Worm (Caenorhabditis elegans) whole organism, L3 larva: ENCODE data around the gene mct-6.

ENCODE experiments used
- R02D3.7 ChIP-seq: fragments of 150-350 bp; optimal IDR thresholded peaks from 2 replicates; lab custom pipeline; 2014; ENCODE audit warnings: missing biosample characterization, missing genetic modification characterization
- ZK546.5 ChIP-seq: sonication (generic microtip); optimal IDR thresholded peaks from 2 replicates; lab custom pipeline; 2017; ENCODE audit warnings: missing biosample characterization, missing genetic modification characterization
- aly-2 ChIP-seq: fragments of 150-350 bp; optimal IDR thresholded peaks from 2 replicates; lab custom pipeline; 2014; ENCODE audit warnings: missing biosample characterization, missing genetic modification characterization
- ama-1 ChIP-seq: fragments of 150-350 bp; optimal IDR thresholded peaks from 2 replicates; lab custom pipeline; 2018
- ceh-16 ChIP-seq: sonication (generic microtip); optimal IDR thresholded peaks from 2 replicates; lab custom pipeline; 2017; ENCODE audit warnings: missing biosample characterization, missing genetic modification characterization
- ceh-28 ChIP-seq: fragments of 150-350 bp; optimal IDR thresholded peaks from 2 replicates; lab custom pipeline; 2014; ENCODE audit warnings: missing biosample characterization, missing genetic modification reagents, missing genetic modification characterization
- ceh-82 ChIP-seq: fragments of 150-350 bp; optimal IDR thresholded peaks from 2 replicates; lab custom pipeline; 2014; ENCODE audit warnings: missing biosample characterization, missing genetic modification characterization
- daf-12 ChIP-seq: fragments of 150-350 bp; optimal IDR thresholded peaks from 2 replicates; lab custom pipeline; 2014; ENCODE audit warnings: missing biosample characterization, missing genetic modification reagents, missing genetic modification characterization
- egl-27 ChIP-seq: sonication (generic microtip); optimal IDR thresholded peaks from 4 replicates; lab custom pipeline; 2017; ENCODE audit warnings: missing biosample characterization, missing genetic modification reagents, missing genetic modification characterization
- egl-5 ChIP-seq: fragments of 150-350 bp; optimal IDR thresholded peaks from 2 replicates; lab custom pipeline; 2017; ENCODE audit warnings: missing biosample characterization, missing genetic modification reagents, missing genetic modification characterization, inconsistent platforms
- elt-2 ChIP-seq: sonication (generic microtip); optimal IDR thresholded peaks from 2 replicates; lab custom pipeline; 2016; ENCODE audit warnings: missing genetic modification reagents, mild to moderate bottlenecking, missing genetic modification characterization, missing compliant biosample characterization
- elt-3 ChIP-seq, 3 experiments: fragments of 150-350 bp in 1 of 3; sonication (generic microtip) in 2 of 3; optimal IDR thresholded peaks; 2 replicates in 2 of 3; 4 replicates in 1 of 3; lab custom pipeline; 2014 to 2017; ENCODE audit warnings: missing biosample characterization in 3 of 3, missing genetic modification characterization in 3 of 3
- fkh-10 ChIP-seq: sonication (generic microtip); optimal IDR thresholded peaks from 2 replicates; lab custom pipeline; 2017; ENCODE audit warnings: missing biosample characterization, missing genetic modification reagents, missing genetic modification characterization
- fkh-2 ChIP-seq: fragments of 150-350 bp; optimal IDR thresholded peaks from 2 replicates; lab custom pipeline; 2014; ENCODE audit warnings: missing biosample characterization, missing genetic modification reagents, missing genetic modification characterization
- fos-1 ChIP-seq: fragments of 150-350 bp; optimal IDR thresholded peaks from 2 replicates; lab custom pipeline; 2014; ENCODE audit warnings: missing biosample characterization, missing genetic modification characterization
- hmg-11 ChIP-seq: sonication (generic microtip); optimal IDR thresholded peaks from 2 replicates; lab custom pipeline; 2016; ENCODE audit warnings: missing genetic modification characterization, missing compliant biosample characterization
- jun-1 ChIP-seq: fragments of 150-350 bp; optimal IDR thresholded peaks from 2 replicates; lab custom pipeline; 2014; ENCODE audit warnings: missing biosample characterization, missing genetic modification reagents, missing genetic modification characterization
- lin-15B ChIP-seq: fragments of 150-350 bp; optimal IDR thresholded peaks from 2 replicates; lab custom pipeline; 2014; ENCODE audit warnings: missing biosample characterization, missing genetic modification characterization
- lin-39 ChIP-seq: fragments of 150-350 bp; optimal IDR thresholded peaks from 2 replicates; lab custom pipeline; 2018; ENCODE audit warnings: missing biosample characterization, missing genetic modification reagents, missing genetic modification characterization
- lsy-12 ChIP-seq: sonication (generic microtip); optimal IDR thresholded peaks from 2 replicates; lab custom pipeline; 2016; ENCODE audit warnings: mild to moderate bottlenecking, missing genetic modification characterization, missing compliant biosample characterization
- mdl-1 ChIP-seq: fragments of 150-350 bp; optimal IDR thresholded peaks from 2 replicates; lab custom pipeline; 2014; ENCODE audit warnings: missing biosample characterization, missing genetic modification characterization
- mml-1 ChIP-seq: fragments of 150-350 bp; sonication (generic microtip); optimal IDR thresholded peaks from 3 replicates; lab custom pipeline; 2014; ENCODE audit warnings: missing biosample characterization, missing genetic modification characterization
- nfya-1 ChIP-seq: sonication (generic microtip); optimal IDR thresholded peaks from 2 replicates; lab custom pipeline; 2017; ENCODE audit warnings: missing genetic modification characterization, mild to moderate bottlenecking, missing compliant biosample characterization, antibody characterized with exemption, moderate library complexity; ENCODE audit not compliant: insufficient read depth
- nhr-11 ChIP-seq: fragments of 150-350 bp; optimal IDR thresholded peaks from 2 replicates; lab custom pipeline; 2014; ENCODE audit warnings: missing biosample characterization, missing genetic modification characterization
- nhr-12 ChIP-seq: fragments of 150-350 bp; optimal IDR thresholded peaks from 2 replicates; lab custom pipeline; 2014; ENCODE audit warnings: missing biosample characterization, missing genetic modification characterization
- nhr-23 ChIP-seq: fragments of 150-350 bp; optimal IDR thresholded peaks from 2 replicates; lab custom pipeline; 2014; ENCODE audit warnings: missing biosample characterization, missing genetic modification reagents, missing genetic modification characterization
- nhr-237 ChIP-seq: fragments of 150-350 bp; optimal IDR thresholded peaks from 2 replicates; lab custom pipeline; 2014; ENCODE audit warnings: missing biosample characterization, missing genetic modification characterization
- nhr-25 ChIP-seq: sonication (generic microtip); optimal IDR thresholded peaks from 2 replicates; lab custom pipeline; 2017; ENCODE audit warnings: missing biosample characterization, missing genetic modification characterization
- nhr-28 ChIP-seq: fragments of 150-350 bp; optimal IDR thresholded peaks from 2 replicates; lab custom pipeline; 2014; ENCODE audit warnings: missing biosample characterization, missing genetic modification characterization
- nhr-67 ChIP-seq: fragments of 150-350 bp; optimal IDR thresholded peaks from 2 replicates; lab custom pipeline; 2014; ENCODE audit warnings: missing biosample characterization, missing genetic modification characterization
- nhr-76 ChIP-seq: fragments of 150-350 bp; sonication (generic microtip); optimal IDR thresholded peaks from 5 replicates; lab custom pipeline; 2014; ENCODE audit warnings: missing biosample characterization, missing genetic modification characterization
- nhr-77 ChIP-seq: fragments of 150-350 bp; optimal IDR thresholded peaks from 2 replicates; lab custom pipeline; 2014; ENCODE audit warnings: missing biosample characterization, missing genetic modification characterization
- pha-4 ChIP-seq: fragments of 150-350 bp; optimal IDR thresholded peaks from 2 replicates; lab custom pipeline; 2014; ENCODE audit warnings: missing biosample characterization, missing genetic modification reagents, missing genetic modification characterization
- pqm-1 ChIP-seq: fragments of 150-350 bp; optimal IDR thresholded peaks from 2 replicates; lab custom pipeline; 2017; ENCODE audit warnings: missing biosample characterization, missing genetic modification characterization, inconsistent platforms
- sea-2 ChIP-seq: fragments of 150-350 bp; sonication (generic microtip); optimal IDR thresholded peaks from 4 replicates; lab custom pipeline; 2014; ENCODE audit warnings: missing biosample characterization, missing genetic modification reagents, missing genetic modification characterization
- skn-1 ChIP-seq: fragments of 150-350 bp; optimal IDR thresholded peaks from 2 replicates; lab custom pipeline; 2014; ENCODE audit warnings: missing biosample characterization, missing genetic modification characterization
- snpc-4 ChIP-seq: fragments of 150-350 bp; optimal IDR thresholded peaks from 2 replicates; lab custom pipeline; 2014; ENCODE audit warnings: missing biosample characterization, missing genetic modification characterization
- tbx-2 ChIP-seq: sonication (generic microtip); optimal IDR thresholded peaks from 2 replicates; lab custom pipeline; 2016; ENCODE audit warnings: mild to moderate bottlenecking, missing genetic modification characterization, missing compliant biosample characterization
- unc-39 ChIP-seq: sonication (generic microtip); optimal IDR thresholded peaks from 4 replicates; lab custom pipeline; 2017; ENCODE audit warnings: missing biosample characterization, missing genetic modification characterization
- zag-1 ChIP-seq: fragments of 150-350 bp; optimal IDR thresholded peaks from 2 replicates; lab custom pipeline; 2014; ENCODE audit warnings: missing biosample characterization, missing genetic modification characterization
- ztf-11 ChIP-seq: fragments of 150-350 bp; optimal IDR thresholded peaks from 2 replicates; lab custom pipeline; 2014; ENCODE audit warnings: missing biosample characterization, missing genetic modification characterization
- ztf-4 ChIP-seq: fragments of 150-350 bp; optimal IDR thresholded peaks from 2 replicates; lab custom pipeline; 2014; ENCODE audit warnings: missing biosample characterization, missing genetic modification characterization

mct-6 gene

DNA sequence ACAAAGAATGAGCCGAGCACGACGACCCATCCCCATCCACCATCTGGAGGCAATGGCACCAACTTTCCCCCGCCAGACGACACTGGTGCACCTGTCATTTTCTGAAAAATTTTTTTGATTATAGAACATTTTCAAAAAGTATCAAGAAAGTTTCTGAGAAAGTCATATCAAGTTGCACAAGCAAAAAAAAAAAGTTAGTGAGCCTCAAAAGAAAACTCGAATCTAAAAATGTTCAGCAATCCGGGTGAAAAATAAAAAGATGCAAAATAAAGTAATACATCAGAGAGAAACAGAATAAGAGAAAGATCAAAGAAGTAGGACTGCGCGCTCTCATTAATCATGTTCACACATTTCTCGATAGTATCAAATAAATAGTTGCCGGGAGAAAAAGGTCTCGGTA lies at the start of gene mct-6:
Gene mct-6 (minus strand): TSS at position 101 of the 400 bp plus-strand sequence.
- TF ChIP-seq elt-3 (tag; optimal IDR thresholded peaks at IDR 0.05; lab: Kevin White, UChicago) (no peak), mdl-1 (no peak), jun-1 (no peak), nhr-12 (no peak), nhr-23 (tag; lab: Kevin White, UChicago) (peak; percentile 37)

DNA sequence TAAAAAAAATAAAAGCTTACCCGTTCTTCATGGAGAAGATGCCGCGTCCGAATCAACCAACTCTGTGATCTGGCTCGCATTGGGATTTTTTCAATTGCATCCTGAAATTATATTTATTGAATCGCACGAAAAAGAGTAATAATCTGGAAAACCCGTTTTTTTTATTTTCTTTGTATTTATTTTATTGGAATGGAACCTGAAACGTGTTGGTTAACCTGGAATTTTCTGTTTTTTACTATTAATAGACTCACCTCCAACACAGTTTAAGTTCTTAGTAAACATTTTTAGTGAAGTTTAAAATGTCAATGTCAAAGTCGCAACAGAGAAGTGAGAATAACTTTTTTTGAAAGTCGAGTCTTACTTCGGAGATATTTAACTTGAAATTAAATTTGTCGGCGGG lies 48.0 kb upstream of the mct-6 start:
- TF ChIP-seq hmg-11 (tag; lab: Kevin White, UChicago) = no peak
- no peak for TF ChIP-seq jun-1
- TF ChIP-seq fkh-10 (GFP tag; lab: Kevin White, UChicago) = peak; percentile 40

DNA sequence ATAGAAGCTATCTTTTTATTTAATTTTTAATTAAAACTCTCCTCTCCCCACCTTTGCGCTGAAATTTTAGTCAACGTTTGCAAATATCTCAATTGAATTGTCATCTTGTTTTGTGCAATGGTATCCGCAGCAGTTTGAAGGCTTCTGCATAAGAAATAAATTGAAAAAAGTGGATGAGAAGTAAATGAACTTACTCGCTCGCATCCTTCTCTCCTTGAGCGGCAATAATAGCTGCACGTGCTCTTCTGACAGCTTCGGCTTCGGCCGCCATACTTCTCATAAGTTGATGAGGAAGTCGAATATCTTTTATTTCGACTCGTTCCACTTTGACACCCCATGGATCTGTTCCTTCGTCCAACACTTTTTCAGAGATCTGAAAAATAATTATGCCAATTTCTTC lies 46.6 kb upstream of the mct-6 start:
- TF ChIP-seq lin-39 (tag; lab: Kevin White, UChicago) = no peak
- peak; percentile 75 for TF ChIP-seq fkh-10 (GFP tag; lab: Kevin White, UChicago)

DNA sequence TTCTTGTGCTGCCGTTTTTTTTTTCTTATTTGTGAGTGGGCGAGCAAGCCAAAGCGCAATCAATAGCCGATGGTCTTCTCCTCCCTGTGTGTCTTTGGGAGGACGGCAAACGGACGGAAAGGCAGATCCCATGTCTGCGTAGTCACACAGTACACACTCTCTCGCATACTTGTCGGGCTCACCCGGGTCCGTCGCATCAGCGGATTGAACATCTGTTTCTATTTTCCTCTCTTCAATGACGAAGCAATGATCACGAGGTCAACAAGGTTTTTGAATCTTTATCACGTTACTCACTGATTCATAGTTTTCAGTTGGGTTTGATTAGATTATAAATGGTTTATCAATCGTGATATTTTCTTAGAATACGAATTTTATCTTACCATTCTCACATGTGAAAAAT lies 45.2 kb upstream of the mct-6 start:
- TF ChIP-seq daf-12 (tag; lab: Kevin White, UChicago) = no peak
- peak; percentile 7 for TF ChIP-seq pha-4 (tag; lab: Kevin White, UChicago)

DNA sequence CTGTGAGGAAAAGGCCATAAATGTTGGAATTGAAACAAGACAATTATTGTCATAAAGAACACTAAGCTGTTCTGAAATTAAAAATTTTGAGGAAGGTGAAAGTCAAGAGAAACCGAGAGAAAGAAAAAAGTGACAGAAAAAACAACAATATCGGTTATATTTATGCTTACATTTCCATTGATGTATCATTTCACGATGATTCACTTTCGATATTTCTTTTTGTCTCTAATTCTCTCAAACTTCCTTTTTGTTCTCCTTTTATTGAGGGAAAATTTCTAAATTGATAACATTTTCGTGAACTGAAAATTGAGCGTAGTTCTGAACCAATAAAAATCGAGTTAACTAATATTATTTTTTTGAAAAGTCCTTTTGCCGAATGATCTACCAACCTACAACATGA lies 44.6 kb upstream of the mct-6 start:
- TF ChIP-seq elt-2 (tag; lab: Kevin White, UChicago) (peak; percentile 16), pqm-1 (tag; lab: Kevin White, UChicago) (peak; percentile 38), ceh-28 (tag; lab: Kevin White, UChicago) (no peak), nhr-12 (no peak), fkh-2 (tag; lab: Kevin White, UChicago) (no peak), sea-2 (GFP tag; lab: Kevin White, UChicago) (no peak), lin-15B (no peak), nhr-28 (tag; lab: Kevin White, UChicago) (no peak), fos-1 (tag; lab: Kevin White, UChicago) (no peak)

DNA sequence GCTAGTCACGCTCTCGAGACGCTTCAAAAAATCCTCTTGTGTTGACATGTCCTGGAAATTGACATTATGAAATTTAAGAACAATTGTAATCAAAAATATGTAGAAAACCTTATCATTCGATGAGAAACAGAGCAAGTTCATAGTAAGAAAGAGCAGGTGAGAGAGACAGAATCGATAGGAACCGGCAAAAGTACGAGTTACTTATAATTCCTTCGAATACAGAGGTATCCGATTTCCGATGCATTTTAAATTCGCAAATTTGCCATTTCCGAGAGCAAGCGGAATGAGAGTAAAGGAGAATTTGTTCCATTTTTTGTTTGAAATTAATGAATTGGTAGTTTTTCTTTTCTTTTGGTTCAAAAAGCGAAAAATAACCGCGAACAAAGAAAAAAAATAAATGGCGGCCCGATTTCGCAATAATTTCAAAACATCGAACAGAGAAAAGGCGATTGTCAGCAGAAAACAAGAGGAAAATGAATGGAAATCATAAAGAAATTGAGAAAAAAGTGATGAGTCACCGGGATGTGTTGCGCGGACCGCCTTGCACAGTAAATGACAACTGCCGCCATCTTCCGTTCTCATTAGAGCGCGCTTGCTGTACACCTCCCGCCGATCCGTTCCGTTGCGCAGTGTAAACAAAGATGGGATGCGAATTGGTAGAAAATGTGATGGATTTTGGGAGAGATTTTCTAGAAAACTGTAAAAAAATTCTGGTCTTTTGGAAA lies 43.5 kb upstream of the mct-6 start, which contains the start of gene cas-1:
Gene cas-1 (minus strand): TSS at position 51 of the 725 bp plus-strand sequence.
- TF ChIP-seq nhr-77 (tag; lab: Kevin White, UChicago) (no peak), pha-4 (tag; lab: Kevin White, UChicago) (peak; percentile 77), ztf-11 (no peak), unc-39 (tag; lab: Kevin White, UChicago) (no peak), ceh-28 (tag; lab: Kevin White, UChicago) (no peak), tbx-2 (tag; lab: Kevin White, UChicago) (no peak), R02D3.7 (no peak), nhr-28 (tag; lab: Kevin White, UChicago) (no peak), aly-2 (tag; lab: Kevin White, UChicago) (no peak), nhr-25 (tag; lab: Kevin White, UChicago) (peak; percentile 26), nhr-67 (tag; lab: Kevin White, UChicago) (no peak), ztf-4 (tag; lab: Kevin White, UChicago) (no peak), daf-12 (tag; lab: Kevin White, UChicago) (no peak), ceh-82 (tag; lab: Kevin White, UChicago) (no peak), snpc-4 (tag; lab: Kevin White, UChicago) (no peak), nfya-1 (tag; lab: Kevin White, UChicago) (peak; percentile 48), zag-1 (tag; lab: Kevin White, UChicago) (no peak), lin-39 (tag; lab: Kevin White, UChicago) (peak; percentile 55), egl-27 (tag; lab: Kevin White, UChicago) (no peak), skn-1 (tag; lab: Kevin White, UChicago) (no peak), nhr-237 (tag; lab: Kevin White, UChicago) (no peak), nhr-23 (tag; lab: Kevin White, UChicago) (peak; percentile 32), egl-5 (tag; lab: Kevin White, UChicago) (peak; percentile 28), sea-2 (GFP tag; lab: Kevin White, UChicago) (no peak), elt-3 (tag; optimal IDR thresholded peaks at IDR 0.05; lab: Kevin White, UChicago) (no peak), ama-1 (no peak), ZK546.5 (no peak), lsy-12 (tag; lab: Kevin White, UChicago) (no peak), ceh-16 (tag; lab: Kevin White, UChicago) (no peak), fkh-2 (tag; lab: Kevin White, UChicago) (no peak), nhr-11 (tag; lab: Kevin White, UChicago) (no peak), mdl-1 (no peak), nhr-76 (tag; lab: Kevin White, UChicago) (no peak), mml-1 (tag; lab: Kevin White, UChicago) (no peak), lin-15B (peak; percentile 32)
